Fruit fly (Drosophila melanogaster) whole organism, wandering third instar larva: Measurements from ENCODE around the gene PIG-Wa.

Source experiments
- Abd-B ChIP-seq: fragments of >200 bp; optimal IDR thresholded peaks from 2 replicates; lab custom pipeline; 2017; ENCODE audit warnings: missing biosample characterization, missing genetic modification characterization
- CG32264 ChIP-seq: fragments of 200-800 bp; sonication (Bioruptor generic); optimal IDR thresholded peaks from 2 replicates; lab custom pipeline; 2016; ENCODE audit warnings: missing biosample characterization, missing genetic modification characterization
- CG9705 ChIP-seq: fragments of 200-800 bp; sonication (Bioruptor generic); optimal IDR thresholded peaks from 2 replicates; lab custom pipeline; 2018; ENCODE audit warnings: missing biosample characterization, mild to moderate bottlenecking, missing genetic modification characterization
- CrebA ChIP-seq: fragments of 200-800 bp; sonication (Bioruptor generic); optimal IDR thresholded peaks from 2 replicates; lab custom pipeline; 2016; ENCODE audit warnings: missing biosample characterization, mild to moderate bottlenecking, missing genetic modification characterization, borderline replicate concordance
- Dfd ChIP-seq: fragments of >200 bp; optimal IDR thresholded peaks from 2 replicates; lab custom pipeline; 2017; ENCODE audit warnings: missing biosample characterization, missing genetic modification characterization
- Dif ChIP-seq: fragments of 200-275, 200-300 bp; sonication (Bioruptor generic); optimal IDR thresholded peaks from 2 replicates; lab custom pipeline; 2018; ENCODE audit warnings: missing biosample characterization, missing genetic modification characterization; ENCODE audit not compliant: partially characterized antibody
- GATAd ChIP-seq: sonication (Bioruptor generic); optimal IDR thresholded peaks from 2 replicates; lab custom pipeline; 2016; ENCODE audit warnings: missing biosample characterization, missing genetic modification characterization
- HLH106 ChIP-seq: fragments of 200-800 bp; optimal IDR thresholded peaks from 3 replicates; lab custom pipeline; 2019; ENCODE audit warnings: missing biosample characterization, mild to moderate bottlenecking, missing genetic modification characterization, moderate library complexity
- Hnf4 ChIP-seq: fragments of 200-800 bp; sonication (Bioruptor generic); optimal IDR thresholded peaks from 2 replicates; lab custom pipeline; 2016; ENCODE audit warnings: missing biosample characterization, mild to moderate bottlenecking, missing genetic modification characterization
- Hr78 ChIP-seq: fragments of >200 bp; optimal IDR thresholded peaks from 2 replicates; lab custom pipeline; 2017; ENCODE audit warnings: missing biosample characterization, missing genetic modification characterization
- Hr83 ChIP-seq: fragments of 200-300 bp; sonication (Bioruptor generic); optimal IDR thresholded peaks from 2 replicates; lab custom pipeline; 2016; ENCODE audit warnings: missing biosample characterization, mild to moderate bottlenecking, missing genetic modification characterization, moderate library complexity; ENCODE audit not compliant: poor library complexity, severe bottlenecking
- Mio ChIP-seq: sonication (Bioruptor generic); optimal IDR thresholded peaks from 2 replicates; lab custom pipeline; 2016; ENCODE audit warnings: missing biosample characterization, missing genetic modification characterization
- Rel ChIP-seq, 2 experiments: fragments of 200-800 bp; sonication (Bioruptor generic) in 1 of 2; optimal IDR thresholded peaks; 2 replicates in 1 of 2; 3 replicates in 1 of 2; lab custom pipeline; 2016 to 2019; ENCODE audit warnings: mild to moderate bottlenecking in 2 of 2, missing biosample characterization in 2 of 2, missing genetic modification characterization in 2 of 2, moderate library complexity in 1 of 2
- Sp1 ChIP-seq: fragments of 200-800 bp; sonication (Bioruptor generic); optimal IDR thresholded peaks from 3 replicates; lab custom pipeline; 2019; ENCODE audit warnings: missing biosample characterization, mild to moderate bottlenecking, missing genetic modification characterization, moderate library complexity
- br ChIP-seq: fragments of 200-800 bp; sonication (Bioruptor generic); optimal IDR thresholded peaks from 2 replicates; lab custom pipeline; 2016; ENCODE audit warnings: missing biosample characterization, missing genetic modification characterization
- brk ChIP-seq: fragments of 200-800 bp; sonication (Bioruptor generic); optimal IDR thresholded peaks from 2 replicates; lab custom pipeline; 2016; ENCODE audit warnings: missing biosample characterization, mild to moderate bottlenecking, missing genetic modification characterization
- ey ChIP-seq: fragments of 200-800 bp; sonication (Bioruptor generic); optimal IDR thresholded peaks from 2 replicates; lab custom pipeline; 2016; ENCODE audit warnings: missing biosample characterization, missing genetic modification characterization
- foxo ChIP-seq, 2 experiments: fragments of 200-800 bp; sonication (Bioruptor generic); optimal IDR thresholded peaks; 2 replicates in 1 of 2; 3 replicates in 1 of 2; lab custom pipeline; 2016 to 2017; ENCODE audit warnings: missing biosample characterization in 2 of 2, missing genetic modification characterization in 2 of 2
- fru ChIP-seq: fragments of 200-800 bp; sonication (Bioruptor generic); optimal IDR thresholded peaks from 3 replicates; lab custom pipeline; 2016; ENCODE audit warnings: missing biosample characterization, mild to moderate bottlenecking, missing genetic modification characterization
- h ChIP-seq: fragments of 200-800 bp; sonication (Bioruptor generic); optimal IDR thresholded peaks from 3 replicates; lab custom pipeline; 2016; ENCODE audit warnings: missing biosample characterization, mild to moderate bottlenecking, missing genetic modification characterization
- jim ChIP-seq: fragments of 175-275, 200-325 bp; sonication (Bioruptor generic); optimal IDR thresholded peaks from 2 replicates; lab custom pipeline; 2016; ENCODE audit warnings: missing biosample characterization, mild to moderate bottlenecking, missing genetic modification characterization
- lola ChIP-seq: fragments of >200 bp; optimal IDR thresholded peaks from 2 replicates; lab custom pipeline; 2017; ENCODE audit warnings: missing biosample characterization, missing genetic modification characterization
- pan ChIP-seq: fragments of >200 bp; optimal IDR thresholded peaks from 2 replicates; lab custom pipeline; 2017
- psq ChIP-seq: fragments of 200-800 bp; sonication (Bioruptor generic); optimal IDR thresholded peaks from 3 replicates; lab custom pipeline; 2017; ENCODE audit warnings: missing biosample characterization, mild to moderate bottlenecking, missing genetic modification characterization, moderate library complexity
- rgr ChIP-seq: fragments of 200-800 bp; sonication (Bioruptor generic); optimal IDR thresholded peaks from 3 replicates; lab custom pipeline; 2016; ENCODE audit warnings: missing biosample characterization, mild to moderate bottlenecking, missing genetic modification characterization
- sage ChIP-seq: fragments of 200-800 bp; sonication (Bioruptor generic); optimal IDR thresholded peaks from 2 replicates; lab custom pipeline; 2016; ENCODE audit warnings: missing biosample characterization, mild to moderate bottlenecking, missing genetic modification characterization
- sv ChIP-seq: fragments of 200-800 bp; sonication (Bioruptor generic); optimal IDR thresholded peaks from 3 replicates; lab custom pipeline; 2016; ENCODE audit warnings: missing biosample characterization, missing genetic modification characterization
- usp ChIP-seq: fragments of >200 bp; optimal IDR thresholded peaks from 2 replicates; lab custom pipeline; 2017; ENCODE audit warnings: missing biosample characterization, missing genetic modification characterization

PIG-Wa gene

dm6 chr2L:2420490-2420889 is 37.5 kb downstream of the PIG-Wa start, which contains the start of gene CG9886 (continued):
- TF ChIP-seq usp (GFP tag; lab: Kevin White, UChicago): no peak
- peak; percentile 68 for TF ChIP-seq HLH106 (tag; lab: Kevin White, UChicago)
- no peak for TF ChIP-seq CG32264
- TF ChIP-seq lola (GFP tag; lab: Kevin White, UChicago): no peak
- TF ChIP-seq rgr: peak; percentile 39
- peak; percentile 25 for TF ChIP-seq psq
- TF ChIP-seq Hnf4 (GFP tag; lab: Kevin White, UChicago): peak; percentile 32
- no peak for TF ChIP-seq Rel (GFP tag; optimal IDR thresholded peaks at IDR 0.05; lab: Kevin White, UChicago)
- no peak for TF ChIP-seq Rel (tag; optimal IDR thresholded peaks at IDR 0.05; lab: Kevin White, UChicago)

- TF ChIP-seq ey (GFP tag; lab: Kevin White, UChicago): no peak
- TF ChIP-seq Rel (GFP tag; optimal IDR thresholded peaks at IDR 0.05; lab: Kevin White, UChicago): no peak
- no peak for TF ChIP-seq Rel (tag; optimal IDR thresholded peaks at IDR 0.05; lab: Kevin White, UChicago)
- no peak for TF ChIP-seq Dfd
- no peak for TF ChIP-seq foxo (GFP tag; optimal IDR thresholded peaks at IDR 0.05; lab: Kevin White, UChicago)
- no peak for TF ChIP-seq sage (GFP tag; lab: Kevin White, UChicago)
- TF ChIP-seq Hr78: no peak
- TF ChIP-seq GATAd: no peak
- no peak for TF ChIP-seq brk (GFP tag; lab: Kevin White, UChicago)
- no peak for TF ChIP-seq Hr83 (GFP tag; lab: Kevin White, UChicago)
- no peak for TF ChIP-seq CrebA
- no peak for TF ChIP-seq HLH106 (tag; lab: Kevin White, UChicago)
- no peak for TF ChIP-seq Abd-B (GFP tag; lab: Kevin White, UChicago)
- no peak for TF ChIP-seq psq
- TF ChIP-seq pan (lab: Kevin White, UChicago): no peak
- TF ChIP-seq sv: no peak
- no peak for TF ChIP-seq CG9705
- no peak for TF ChIP-seq rgr
- TF ChIP-seq jim (GFP tag; lab: Kevin White, UChicago): no peak
- no peak for TF ChIP-seq br
- TF ChIP-seq Dif (GFP tag; lab: Kevin White, UChicago): no peak
Measured at dm6 chr2L:2424497-2424896, 41.5 kb downstream of the PIG-Wa start, which contains the start of gene CG44139. CG44139 (plus strand) TSS chr2L:2424797.

dm6 chr2L:2425652-2426192 is 42.7 kb downstream of the PIG-Wa start:
- TF ChIP-seq GATAd (no peak), Hnf4 (GFP tag; lab: Kevin White, UChicago) (no peak), sv (no peak)
- TF ChIP-seq, all 38 proteins: peak for 0

- peak; percentile 98 for TF ChIP-seq Dfd
- TF ChIP-seq rgr: peak; percentile 16
- TF ChIP-seq fru (GFP tag; lab: Kevin White, UChicago): peak; percentile 7
- TF ChIP-seq h: peak; percentile 25
- no peak for TF ChIP-seq jim (GFP tag; lab: Kevin White, UChicago)
- peak; percentile 10 for TF ChIP-seq sv
- TF ChIP-seq Mio (GFP tag; lab: Kevin White, UChicago): no peak
- TF ChIP-seq foxo (GFP tag; optimal IDR thresholded peaks at IDR 0.05; lab: Kevin White, UChicago): peak in 1 of 2 experiments; percentile 7
Measured at dm6 chr2L:2426444-2427188, 43.6 kb downstream of the PIG-Wa start.

dm6 chr2L:2427384-2428208 is 44.6 kb downstream of the PIG-Wa start:
- TF ChIP-seq sv (no peak), Dfd (peak; percentile 87)

dm6 chr2L:2428209-2428488 is 45.1 kb downstream of the PIG-Wa start, which contains the start of gene dpp:
dpp (plus strand) TSS chr2L:2428372.
- TF ChIP-seq Dfd (peak; percentile 63), ey (GFP tag; lab: Kevin White, UChicago) (no peak), brk (GFP tag; lab: Kevin White, UChicago) (no peak), Sp1 (GFP tag; lab: Kevin White, UChicago) (no peak), Rel (GFP tag; optimal IDR thresholded peaks at IDR 0.05; lab: Kevin White, UChicago) (no peak), Rel (tag; optimal IDR thresholded peaks at IDR 0.05; lab: Kevin White, UChicago) (no peak), psq (no peak), sv (no peak)
- TF ChIP-seq, all 38 proteins: peak for 1
